Worm (Caenorhabditis elegans) whole organism, L3 larva: ENCODE data around the gene fbxc-54.

ENCODE experiments used
- aly-2 ChIP-seq: fragments of 150-350 bp; optimal IDR thresholded peaks from 2 replicates; lab custom pipeline; 2014; ENCODE audit warnings: missing biosample characterization, missing genetic modification characterization
- ama-1 ChIP-seq: fragments of 150-350 bp; optimal IDR thresholded peaks from 2 replicates; lab custom pipeline; 2018
- elt-1 ChIP-seq: fragments of 150-350 bp; optimal IDR thresholded peaks from 2 replicates; lab custom pipeline; 2014; ENCODE audit warnings: missing biosample characterization, missing genetic modification characterization
- lin-15B ChIP-seq: fragments of 150-350 bp; optimal IDR thresholded peaks from 2 replicates; lab custom pipeline; 2014; ENCODE audit warnings: missing biosample characterization, missing genetic modification characterization
- mdl-1 ChIP-seq: fragments of 150-350 bp; optimal IDR thresholded peaks from 2 replicates; lab custom pipeline; 2014; ENCODE audit warnings: missing biosample characterization, missing genetic modification characterization
- nhr-11 ChIP-seq: fragments of 150-350 bp; optimal IDR thresholded peaks from 2 replicates; lab custom pipeline; 2014; ENCODE audit warnings: missing biosample characterization, missing genetic modification characterization
- nhr-12 ChIP-seq: fragments of 150-350 bp; optimal IDR thresholded peaks from 2 replicates; lab custom pipeline; 2014; ENCODE audit warnings: missing biosample characterization, missing genetic modification characterization
- nhr-237 ChIP-seq: fragments of 150-350 bp; optimal IDR thresholded peaks from 2 replicates; lab custom pipeline; 2014; ENCODE audit warnings: missing biosample characterization, missing genetic modification characterization
- nhr-67 ChIP-seq: fragments of 150-350 bp; optimal IDR thresholded peaks from 2 replicates; lab custom pipeline; 2014; ENCODE audit warnings: missing biosample characterization, missing genetic modification characterization
- pqm-1 ChIP-seq: fragments of 150-350 bp; optimal IDR thresholded peaks from 2 replicates; lab custom pipeline; 2017; ENCODE audit warnings: missing biosample characterization, missing genetic modification characterization, inconsistent platforms
- sea-2 ChIP-seq: fragments of 150-350 bp; sonication (generic microtip); optimal IDR thresholded peaks from 4 replicates; lab custom pipeline; 2014; ENCODE audit warnings: missing biosample characterization, missing genetic modification reagents, missing genetic modification characterization
- unc-39 ChIP-seq: sonication (generic microtip); optimal IDR thresholded peaks from 4 replicates; lab custom pipeline; 2017; ENCODE audit warnings: missing biosample characterization, missing genetic modification characterization
- ztf-11 ChIP-seq: fragments of 150-350 bp; optimal IDR thresholded peaks from 2 replicates; lab custom pipeline; 2014; ENCODE audit warnings: missing biosample characterization, missing genetic modification characterization

DNA sequence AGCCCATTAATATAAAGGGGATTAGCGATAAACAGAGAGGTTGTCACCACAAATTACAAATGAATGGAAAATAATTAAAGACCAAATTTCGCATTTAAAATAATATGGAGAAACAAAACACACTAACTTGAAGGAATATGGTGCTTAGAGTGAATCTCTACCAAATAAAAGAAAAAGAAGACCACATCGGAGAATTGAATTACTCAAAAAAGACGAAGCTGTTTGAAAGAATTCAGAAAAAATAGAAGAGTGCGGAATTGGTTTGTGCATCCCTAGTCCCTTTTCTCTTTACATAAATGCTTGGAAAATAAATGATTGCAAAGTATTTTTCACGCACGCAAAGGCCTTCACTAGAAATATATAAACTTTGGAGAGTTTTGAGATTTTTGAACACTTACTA, 42.4 kb downstream of the fbxc-54 start:
- TF ChIP-seq elt-1 (no peak), lin-15B (tag; lab: Kevin White, UChicago) (no peak), aly-2 (tag; lab: Kevin White, UChicago) (no peak), mdl-1 (tag; lab: Kevin White, UChicago) (no peak), nhr-11 (no peak), nhr-67 (no peak), nhr-12 (tag; lab: Kevin White, UChicago) (no peak), ztf-11 (no peak), unc-39 (tag; lab: Kevin White, UChicago) (no peak), pqm-1 (tag; lab: Kevin White, UChicago) (no peak), ama-1 (lab: Kevin White, UChicago) (no peak), sea-2 (GFP tag; lab: Kevin White, UChicago) (no peak), nhr-237 (tag; lab: Kevin White, UChicago) (no peak)
